Worm (Caenorhabditis elegans): ENCODE measurements around the gene srg-48.

srg-48 gene

DNA sequence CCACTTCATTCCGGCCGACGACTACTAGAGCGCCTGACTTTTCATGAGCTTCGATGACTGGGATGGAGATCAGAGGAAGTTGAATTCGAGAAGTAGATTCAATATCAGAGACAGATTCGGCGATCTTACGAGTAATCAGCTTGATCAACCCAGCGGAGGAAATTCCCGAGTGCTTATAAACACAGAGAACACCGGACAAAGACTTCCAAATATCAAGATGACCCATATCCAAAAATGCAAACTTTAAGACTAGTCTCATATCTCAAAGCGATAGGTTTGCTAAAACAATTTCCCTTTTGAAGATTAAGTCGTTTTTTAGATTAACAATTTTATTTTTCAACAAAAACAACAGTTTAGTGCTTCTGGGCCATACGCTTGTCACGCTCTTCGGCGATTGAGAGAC, 11.2 kb downstream of the srg-48 start, which contains the start of gene Y43B11AR.3 (continued):
- TF ChIP-seq ctbp-1 (GFP tag; IDR thresholded peaks at IDR 0.05) (peak; percentile 75), mxl-3 (GFP tag; optimal IDR thresholded peaks at IDR 0.05) (no peak), hmg-1.1 (GFP tag; IDR thresholded peaks at IDR 0.05) (no peak), T26A8.4 (GFP tag; IDR thresholded peaks at IDR 0.05) (no peak)

DNA sequence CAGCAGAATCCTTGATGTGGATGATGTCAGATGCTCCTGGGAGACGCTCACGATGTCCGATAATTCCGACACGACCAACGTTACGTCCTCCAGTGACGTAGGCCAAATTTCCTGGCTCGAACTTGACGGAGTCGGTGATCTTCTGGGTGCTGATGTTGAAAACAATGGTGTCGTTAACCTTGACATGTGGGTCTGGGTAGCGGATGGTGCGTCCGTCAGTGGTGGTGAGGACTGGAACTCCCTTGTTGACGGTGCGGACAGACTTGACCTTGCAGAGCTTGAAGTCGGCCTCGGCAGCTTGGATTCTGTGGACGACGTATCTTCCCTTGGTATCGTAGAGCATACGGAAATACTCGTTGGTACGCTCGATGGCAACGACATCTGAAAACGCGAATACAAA, 11.8 kb downstream of the srg-48 start:
- TF ChIP-seq zag-1 (tag; optimal IDR thresholded peaks at IDR 0.05) (no peak), aha-1 (tag) (peak; percentile 69), snpc-4 (tag; optimal IDR thresholded peaks at IDR 0.05) (no peak), Y48G9A.11 (GFP tag; IDR thresholded peaks at IDR 0.05) (0 out of 2 replicates have a peak, but pooled peaks have one; percentile 26), nhr-42 (GFP tag; IDR thresholded peaks at IDR 0.05) (0 out of 2 replicates have a peak, but pooled peaks have one; percentile 22)

DNA sequence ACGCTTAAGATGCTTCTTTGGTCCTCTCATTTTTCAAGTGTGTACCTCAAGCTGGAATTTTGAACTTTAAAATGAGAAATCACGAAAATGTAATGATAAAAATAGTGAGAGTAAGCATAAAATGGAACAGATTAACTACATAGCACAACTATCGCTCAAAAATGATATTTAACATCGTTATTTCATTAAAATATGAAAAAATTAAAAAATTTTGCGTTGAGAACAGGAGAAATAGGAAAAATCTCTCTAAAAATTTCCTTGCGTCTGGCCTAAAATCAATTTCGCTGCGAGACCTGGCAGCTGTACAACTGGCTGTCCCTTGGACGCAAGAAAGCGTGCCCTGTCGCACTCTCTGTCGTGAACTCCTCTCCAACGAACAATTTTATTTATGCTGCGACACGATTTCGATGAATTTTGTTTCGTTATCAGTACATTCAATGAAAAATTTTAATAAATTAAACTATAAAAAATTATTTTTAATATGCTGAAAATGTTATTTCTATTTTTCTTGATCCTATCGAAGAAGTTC, 12.5 kb downstream of the srg-48 start, which contains the start of gene rps-4:
Gene rps-4, minus strand, starts transcription at position 51 of the 529 bp plus-strand sequence.
- no peak for TF ChIP-seq dmd-8 (GFP tag; IDR thresholded peaks at IDR 0.05)
- TF ChIP-seq ceh-28 (tag; optimal IDR thresholded peaks at IDR 0.05) = no peak
- no peak for TF ChIP-seq lin-1 (GFP tag; IDR thresholded peaks at IDR 0.05)
- peak; percentile 42 for TF ChIP-seq unc-130 (GFP tag; optimal IDR thresholded peaks at IDR 0.05)
- peak; percentile 59 for TF ChIP-seq F37D6.2 (tag; optimal IDR thresholded peaks at IDR 0.05)
- no peak for TF ChIP-seq saeg-2 (GFP tag; IDR thresholded peaks at IDR 0.05)
- TF ChIP-seq Y5F2A.4 (GFP tag; optimal IDR thresholded peaks at IDR 0.05) = no peak
- TF ChIP-seq nhr-237 (tag; optimal IDR thresholded peaks at IDR 0.05) = no peak
- no peak; the same call in 1 of the 2 replicates for TF ChIP-seq hmg-1.1 (GFP tag; IDR thresholded peaks at IDR 0.05)
- TF ChIP-seq attf-4 (tag; optimal IDR thresholded peaks at IDR 0.05) = no peak
- peak; percentile 69 for TF ChIP-seq dmd-9 (GFP tag; IDR thresholded peaks at IDR 0.05)
- TF ChIP-seq tag-97 (GFP tag; IDR thresholded peaks at IDR 0.05) = no peak
- peak; percentile 97 for TF ChIP-seq lin-38 (GFP tag; IDR thresholded peaks at IDR 0.05)
- no peak for TF ChIP-seq nhr-76 (tag; optimal IDR thresholded peaks at IDR 0.05)
- peak; percentile 87 for TF ChIP-seq nhr-28 (tag; optimal IDR thresholded peaks at IDR 0.05)
- peak; percentile 65 for TF ChIP-seq spr-1 (tag; optimal IDR thresholded peaks at IDR 0.05)
- peak; percentile 87 for TF ChIP-seq T20F7.1 (GFP tag; optimal IDR thresholded peaks at IDR 0.05)
- no peak for TF ChIP-seq R02D3.7 (tag; optimal IDR thresholded peaks at IDR 0.05)
- TF ChIP-seq rbr-2 (tag; optimal IDR thresholded peaks at IDR 0.05) = peak; percentile 75
- TF ChIP-seq T26A8.4 (GFP tag; IDR thresholded peaks at IDR 0.05) = peak; percentile 77
- TF ChIP-seq F49E8.2 (tag; optimal IDR thresholded peaks at IDR 0.05; ENCODE audit: borderline replicate concordance) = no peak
- no peak for TF ChIP-seq daf-12 (tag; optimal IDR thresholded peaks at IDR 0.05)
- 0 out of 2 replicates have a peak, but pooled peaks have one; percentile 36 for TF ChIP-seq D1046.2 (GFP tag; IDR thresholded peaks at IDR 0.05)
- TF ChIP-seq arid-1 (GFP tag; conservative IDR thresholded peaks at IDR 0.05) = peak; percentile 58; the same call in 1 of the 2 replicates
- TF ChIP-seq mes-2 (tag; optimal IDR thresholded peaks at IDR 0.05; ENCODE audit: poor library complexity, severe bottlenecking) = peak; percentile 93
- TF ChIP-seq nhr-77 (tag; optimal IDR thresholded peaks at IDR 0.05) = peak; percentile 86
- TF ChIP-seq nhr-48 (tag; optimal IDR thresholded peaks at IDR 0.05) = peak; percentile 53
- no peak for TF ChIP-seq skn-1 (tag; optimal IDR thresholded peaks at IDR 0.05)
- TF ChIP-seq mxl-2 (GFP tag; conservative IDR thresholded peaks at IDR 0.05) = no peak
- TF ChIP-seq nhr-42 (GFP tag; IDR thresholded peaks at IDR 0.05) = 0 out of 2 replicates have a peak, but pooled peaks have one; percentile 66
- peak; percentile 43 for TF ChIP-seq ama-1 (optimal IDR thresholded peaks at IDR 0.05)
- no peak for TF ChIP-seq daf-8 (GFP tag; IDR thresholded peaks at IDR 0.05)
- no peak for TF ChIP-seq lin-39 (tag; optimal IDR thresholded peaks at IDR 0.05)
- no peak for TF ChIP-seq ctbp-1 (GFP tag; IDR thresholded peaks at IDR 0.05)
- no peak for TF ChIP-seq ceh-82 (tag; optimal IDR thresholded peaks at IDR 0.05)
- peak in 1 of 2 experiments; percentile 67 for TF ChIP-seq hif-1 (tag; optimal IDR thresholded peaks at IDR 0.05)
- TF ChIP-seq zag-1 (tag; optimal IDR thresholded peaks at IDR 0.05) = no peak
- peak; percentile 73; the same call in 1 of the 2 replicates for TF ChIP-seq tra-1 (GFP tag; IDR thresholded peaks at IDR 0.05)
- TF ChIP-seq snpc-1.2 (GFP tag; IDR thresholded peaks at IDR 0.05) = peak; percentile 74
- no peak for TF ChIP-seq egl-43 (GFP tag; IDR thresholded peaks at IDR 0.05)
- peak; percentile 61 for TF ChIP-seq nhr-102 (tag; optimal IDR thresholded peaks at IDR 0.05)
- TF ChIP-seq egl-27 (tag; optimal IDR thresholded peaks at IDR 0.05) = no peak
- TF ChIP-seq fos-1 (tag; optimal IDR thresholded peaks at IDR 0.05) = no peak

Data from whole organism, L4 larva.